Fruit fly (Drosophila melanogaster) whole organism, embryonic: ENCODE measurements around the gene CG16790.
A peak's percentile ranks its signal among the peaks of the same experiment; 100 is the strongest.

Experiments used
- CG10431 ChIP-seq: fragments of 200-800 bp; sonication (Bioruptor generic); optimal IDR thresholded peaks from 3 replicates; lab custom pipeline; 2018; ENCODE audit warnings: missing biosample characterization, mild to moderate bottlenecking, missing genetic modification characterization
- CG17829 ChIP-seq: fragments of 200-800 bp; optimal IDR thresholded peaks from 2 replicates; lab custom pipeline; 2019; ENCODE audit warnings: missing biosample characterization, mild to moderate bottlenecking, missing genetic modification characterization, moderate library complexity
- CG18262 ChIP-seq: fragments of 200-800 bp; optimal IDR thresholded peaks from 3 replicates; lab custom pipeline; 2019; ENCODE audit warnings: missing biosample characterization, mild to moderate bottlenecking, missing genetic modification characterization, moderate library complexity
- CG7556 ChIP-seq: fragments of 200-800 bp; sonication (Bioruptor generic); optimal IDR thresholded peaks from 2 replicates; lab custom pipeline; 2017; ENCODE audit warnings: missing biosample characterization, mild to moderate bottlenecking, missing genetic modification characterization
- CG8359 ChIP-seq: fragments of 200-800 bp; sonication (Bioruptor generic); optimal IDR thresholded peaks from 2 replicates; lab custom pipeline; 2017; ENCODE audit warnings: missing biosample characterization, mild to moderate bottlenecking, missing genetic modification characterization, borderline replicate concordance
- Deaf1 ChIP-seq: fragments of 200-800 bp; optimal IDR thresholded peaks from 3 replicates; lab custom pipeline; 2019; ENCODE audit warnings: missing biosample characterization, mild to moderate bottlenecking, missing genetic modification characterization, moderate library complexity
- Rx ChIP-seq: fragments of 200-800 bp; sonication (Bioruptor generic); IDR thresholded peaks from 2 replicates; pipeline ENCODE4 v1.3.6; 2022; ENCODE audit warnings: missing biosample characterization, missing genetic modification characterization
- Sin3A ChIP-seq: fragments of >200 bp; optimal IDR thresholded peaks from 2 replicates; lab custom pipeline; 2018
- fd96Cb ChIP-seq: fragments of 200-800 bp; sonication (Bioruptor generic); optimal IDR thresholded peaks from 2 replicates; lab custom pipeline; 2018; ENCODE audit warnings: missing biosample characterization, mild to moderate bottlenecking, missing genetic modification characterization, moderate library complexity
- gcm2 ChIP-seq: fragments of 200-800 bp; sonication (Bioruptor generic); optimal IDR thresholded peaks from 2 replicates; lab custom pipeline; 2016; ENCODE audit warnings: missing biosample characterization, missing genetic modification characterization
- gem ChIP-seq: fragments of 200-800 bp; sonication (Bioruptor generic); optimal IDR thresholded peaks from 2 replicates; lab custom pipeline; 2019; ENCODE audit warnings: missing biosample characterization, mild to moderate bottlenecking, missing genetic modification characterization, moderate library complexity
- sim ChIP-seq: fragments of 200-800 bp; sonication (Bioruptor generic); IDR thresholded peaks from 2 replicates; pipeline ENCODE4 v1.3.6; 2022; ENCODE audit warnings: missing biosample characterization, missing genetic modification characterization
- vvl ChIP-seq: fragments of 200-800 bp; sonication (Bioruptor generic); IDR thresholded peaks from 2 replicates; pipeline ENCODE4 v1.3.6; 2022; ENCODE audit warnings: missing biosample characterization, missing genetic modification characterization

DNA sequence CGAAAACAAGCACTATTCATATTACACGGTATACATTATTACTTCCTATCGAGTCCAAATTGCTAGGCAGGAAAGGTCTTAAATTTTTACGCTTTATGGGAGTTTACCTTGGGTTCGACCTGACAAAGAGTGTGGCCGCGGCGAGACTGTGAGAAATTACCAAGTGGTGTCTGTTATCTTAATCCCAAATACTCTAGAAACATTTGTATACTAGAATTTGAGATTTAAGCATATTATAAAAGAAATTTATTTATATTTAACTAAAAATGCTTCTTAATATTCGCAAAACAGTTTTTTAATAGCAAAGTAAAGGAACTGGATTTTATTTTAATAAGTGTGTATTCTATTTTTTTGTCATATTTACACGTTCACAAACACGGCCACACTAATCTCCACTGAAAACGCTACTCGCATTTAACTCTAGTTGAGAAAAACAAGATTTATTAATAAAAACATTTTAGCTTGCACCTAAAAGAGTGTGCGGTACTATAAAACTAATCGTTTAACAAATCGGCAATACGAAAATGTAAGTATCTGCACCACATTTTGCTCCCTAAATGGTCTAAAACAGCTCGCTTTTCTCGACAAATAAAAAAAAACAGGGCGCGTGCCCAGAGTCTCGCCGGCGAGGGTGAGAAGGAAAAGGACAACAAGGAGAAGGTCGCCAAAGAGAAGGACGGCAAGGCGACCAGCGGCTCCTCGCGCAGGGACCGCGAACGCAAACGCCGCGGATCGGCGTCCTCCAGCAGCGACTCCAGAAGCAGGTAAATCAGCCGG, 18.2 kb downstream of the CG16790 start, which contains the start of the genes mura and RnpS1:
- TF ChIP-seq CG18262 (tag; lab: Kevin White, UChicago) (no peak), sim (no peak), Rx (GFP tag; lab: Robert Waterston, UW) (no peak), CG17829 (tag; lab: Kevin White, UChicago) (peak; percentile 11), CG8359 (GFP tag; lab: Kevin White, UChicago) (no peak), gcm2 (GFP tag; lab: Kevin White, UChicago) (no peak), CG7556 (GFP tag; lab: Kevin White, UChicago) (no peak), vvl (GFP tag; lab: Robert Waterston, UW) (no peak), gem (tag; lab: Kevin White, UChicago) (peak; percentile 25), CG10431 (GFP tag; lab: Kevin White, UChicago) (no peak), fd96Cb (tag; lab: Kevin White, UChicago) (no peak), Deaf1 (tag; lab: Kevin White, UChicago) (no peak), Sin3A (lab: Kevin White, UChicago) (no peak)
